Worm (Caenorhabditis elegans) whole organism, early embryonic: ENCODE measurements around the gene W02B12.11.
A peak's percentile ranks its signal among the peaks of the same experiment; 100 is the strongest.

Source experiments
- B0310.2 ChIP-seq: sonication (generic microtip); optimal IDR thresholded peaks from 2 replicates; lab custom pipeline; 2016; ENCODE audit warnings: mild to moderate bottlenecking, missing genetic modification characterization, missing compliant biosample characterization
- F13C5.2 ChIP-seq: sonication (generic microtip); optimal IDR thresholded peaks from 2 replicates; lab custom pipeline; 2017; ENCODE audit warnings: mild to moderate bottlenecking, missing genetic modification characterization, inconsistent platforms, missing compliant biosample characterization
- aly-1 ChIP-seq: sonication (generic microtip); optimal IDR thresholded peaks from 2 replicates; lab custom pipeline; 2016; ENCODE audit warnings: missing genetic modification characterization, missing compliant biosample characterization
- ama-1 ChIP-seq: fragments of 150-350 bp; optimal IDR thresholded peaks from 2 replicates; lab custom pipeline; 2014
- ceh-13 ChIP-seq: fragments of 200-800 bp; sonication (Bioruptor generic); optimal IDR thresholded peaks from 2 replicates; lab custom pipeline; 2018; ENCODE audit warnings: mild to moderate bottlenecking, missing genetic modification characterization, missing compliant biosample characterization
- ceh-36 ChIP-seq: sonication (generic microtip); optimal IDR thresholded peaks from 2 replicates; lab custom pipeline; 2016; ENCODE audit warnings: missing genetic modification characterization, inconsistent platforms, missing compliant biosample characterization
- ets-7 ChIP-seq: sonication (generic microtip); optimal IDR thresholded peaks from 2 replicates; lab custom pipeline; 2016; ENCODE audit warnings: missing genotype, missing genetic modification characterization, missing compliant biosample characterization
- flt-1 ChIP-seq: fragments of 200-800 bp; sonication (Bioruptor generic); IDR thresholded peaks from 2 replicates; pipeline ENCODE4 v1.3.6; 2022; ENCODE audit warnings: missing genetic modification characterization, missing compliant biosample characterization
- hmbx-1 ChIP-seq: sonication (generic microtip); optimal IDR thresholded peaks from 2 replicates; lab custom pipeline; 2016; ENCODE audit warnings: mild to moderate bottlenecking, missing genetic modification characterization, missing compliant biosample characterization
- hmg-4 ChIP-seq: fragments of 200-800 bp; sonication (Bioruptor generic); optimal IDR thresholded peaks from 2 replicates; lab custom pipeline; 2018; ENCODE audit warnings: mild to moderate bottlenecking, missing genetic modification characterization, missing compliant biosample characterization
- hnd-1 ChIP-seq: sonication (generic microtip); optimal IDR thresholded peaks from 2 replicates; lab custom pipeline; 2016; ENCODE audit warnings: missing genetic modification characterization, missing compliant biosample characterization
- pes-1 ChIP-seq: fragments of 200-800 bp; sonication (Bioruptor generic); IDR thresholded peaks from 2 replicates; pipeline ENCODE4 v1.3.6; 2022; ENCODE audit warnings: missing genetic modification reagents, missing genetic modification characterization, missing compliant biosample characterization
- scrt-1 ChIP-seq: fragments of 200-800 bp; sonication (Bioruptor generic); IDR thresholded peaks from 2 replicates; pipeline ENCODE4 v1.3.6; 2022; ENCODE audit warnings: missing genetic modification characterization, missing compliant biosample characterization
- sea-1 ChIP-seq: fragments of 200-800 bp; sonication (Bioruptor generic); conservative IDR thresholded peaks from 2 replicates; pipeline ENCODE4 v1.3.6; 2022; ENCODE audit warnings: missing genetic modification characterization, missing compliant biosample characterization
- tbx-11 ChIP-seq: fragments of 200-800 bp; sonication (Bioruptor generic); IDR thresholded peaks from 2 replicates; pipeline ENCODE4 v1.3.6; 2022; ENCODE audit warnings: missing genetic modification characterization, missing compliant biosample characterization
- tbx-37 ChIP-seq: fragments of 200-800 bp; sonication (Bioruptor generic); conservative IDR thresholded peaks from 2 replicates; pipeline ENCODE4 v1.3.6; 2022; ENCODE audit warnings: missing genetic modification reagents, missing genetic modification characterization, missing compliant biosample characterization
- tra-4 ChIP-seq: sonication (generic microtip); optimal IDR thresholded peaks from 2 replicates; lab custom pipeline; 2017; ENCODE audit warnings: missing genetic modification characterization, missing compliant biosample characterization

W02B12.11 gene

ce11 chrII:11452498-11453005 lies 21.1 kb upstream of the W02B12.11 start, which contains the start of gene rsp-2:
Gene rsp-2, minus strand, starts transcription at chrII:11452955.
- TF ChIP-seq ceh-36 (tag; lab: Kevin White, UChicago) (no peak), tbx-11 (GFP tag; lab: Robert Waterston, UW) (no peak), hmg-4 (GFP tag; lab: Kevin White, UChicago) (no peak), tbx-37 (no peak), flt-1 (GFP tag; lab: Robert Waterston, UW) (no peak), ama-1 (lab: Kevin White, UChicago) (no peak), sea-1 (GFP tag; lab: Robert Waterston, UW) (no peak), aly-1 (no peak), F13C5.2 (tag; lab: Kevin White, UChicago) (no peak), pes-1 (GFP tag; lab: Robert Waterston, UW) (no peak), ceh-13 (GFP tag; lab: Kevin White, UChicago) (no peak), tra-4 (tag; lab: Kevin White, UChicago) (no peak), hmbx-1 (tag; lab: Kevin White, UChicago) (no peak), ets-7 (tag; lab: Kevin White, UChicago) (no peak), B0310.2 (tag; lab: Kevin White, UChicago) (no peak), scrt-1 (GFP tag; lab: Robert Waterston, UW) (no peak), hnd-1 (tag; lab: Kevin White, UChicago) (no peak)

DNA sequence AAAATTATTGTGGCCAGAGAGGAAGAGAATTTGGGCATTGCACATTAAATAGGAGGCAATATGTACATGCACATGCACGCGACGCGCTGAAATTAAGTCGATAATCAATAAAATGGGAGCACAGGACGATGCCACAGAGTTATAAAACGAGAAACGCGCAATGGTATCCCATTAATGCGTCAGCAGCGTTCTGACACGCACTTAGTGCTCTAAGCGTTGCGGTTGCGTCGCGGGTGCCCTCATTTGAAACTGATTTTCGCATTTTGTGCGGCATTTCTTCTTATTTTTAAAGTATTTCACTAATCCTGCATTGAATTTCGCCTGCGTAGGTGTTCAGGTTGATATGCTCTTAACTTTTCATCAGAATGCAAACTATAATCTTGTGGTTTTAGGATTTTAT lies 20.6 kb upstream of the W02B12.11 start, which contains the start of gene rsp-1:
TSS of gene rsp-1 (plus strand) at position 338 of the 400 bp plus-strand sequence.
- TF ChIP-seq scrt-1 (GFP tag; lab: Robert Waterston, UW): peak; percentile 48; the same call in 1 of the 2 replicates
- TF ChIP-seq ceh-36 (tag; lab: Kevin White, UChicago): peak; percentile 62
- no peak for TF ChIP-seq sea-1 (GFP tag; lab: Robert Waterston, UW)
- TF ChIP-seq pes-1 (GFP tag; lab: Robert Waterston, UW): peak; percentile 54; the same call in 1 of the 2 replicates
- TF ChIP-seq tra-4 (tag; lab: Kevin White, UChicago): peak; percentile 30
- TF ChIP-seq F13C5.2 (tag; lab: Kevin White, UChicago): peak; percentile 4
- TF ChIP-seq hmbx-1 (tag; lab: Kevin White, UChicago): no peak
- peak; percentile 73 for TF ChIP-seq aly-1
- 0 out of 2 replicates have a peak, but pooled peaks have one; percentile 8 for TF ChIP-seq tbx-37
- no peak for TF ChIP-seq B0310.2 (tag; lab: Kevin White, UChicago)
- TF ChIP-seq ceh-13 (GFP tag; lab: Kevin White, UChicago): no peak
- peak; percentile 55 for TF ChIP-seq hmg-4 (GFP tag; lab: Kevin White, UChicago)
- no peak for TF ChIP-seq ets-7 (tag; lab: Kevin White, UChicago)
- no peak for TF ChIP-seq tbx-11 (GFP tag; lab: Robert Waterston, UW)
- no peak for TF ChIP-seq flt-1 (GFP tag; lab: Robert Waterston, UW)
- no peak for TF ChIP-seq hnd-1 (tag; lab: Kevin White, UChicago)
- no peak for TF ChIP-seq ama-1 (lab: Kevin White, UChicago)

DNA sequence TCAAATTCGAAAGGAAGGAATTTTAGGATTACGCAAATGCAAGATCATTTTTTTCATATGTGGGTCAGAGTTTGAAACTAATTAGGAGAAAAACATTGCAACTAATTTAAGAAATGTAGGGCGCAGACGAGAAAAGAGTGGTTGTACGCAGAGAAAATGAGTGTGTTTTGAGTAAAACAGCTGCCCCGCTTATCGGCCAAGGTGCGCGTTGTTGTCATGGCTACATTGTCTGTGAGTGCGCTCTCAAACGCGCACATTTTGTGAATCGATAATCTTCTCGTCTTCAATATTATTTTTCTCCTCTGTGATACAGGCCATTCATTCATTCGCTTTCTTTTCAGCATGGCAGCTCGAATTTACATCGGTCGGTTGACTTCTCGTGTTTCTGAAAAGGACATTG lies 20.0 kb upstream of the W02B12.11 start:
- TF ChIP-seq hmbx-1 (tag; lab: Kevin White, UChicago) (no peak), flt-1 (GFP tag; lab: Robert Waterston, UW) (no peak), F13C5.2 (tag; lab: Kevin White, UChicago) (no peak), ama-1 (lab: Kevin White, UChicago) (no peak), ets-7 (tag; lab: Kevin White, UChicago) (no peak), aly-1 (no peak)

DNA sequence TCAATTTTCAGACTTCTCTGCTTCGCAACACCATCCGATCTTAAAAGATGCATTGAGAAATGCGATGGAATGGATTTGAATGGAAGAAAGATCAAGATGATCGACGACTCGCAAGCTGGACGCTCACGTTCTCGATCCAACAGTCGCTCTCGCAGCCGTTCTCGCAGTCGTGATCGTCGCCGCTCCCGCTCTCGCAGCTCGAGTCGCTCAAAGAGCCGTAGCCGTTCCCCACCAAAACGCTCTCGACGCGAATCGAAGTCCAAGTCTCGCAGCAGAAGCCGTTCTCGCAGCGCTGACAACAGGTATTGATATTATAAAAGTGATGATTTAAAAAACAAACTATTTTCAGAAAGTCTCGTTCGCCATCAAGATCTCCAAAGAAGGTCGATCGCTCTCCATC lies 18.5 kb upstream of the W02B12.11 start:
- TF ChIP-seq pes-1 (GFP tag; lab: Robert Waterston, UW): no peak
- no peak for TF ChIP-seq hmg-4 (GFP tag; lab: Kevin White, UChicago)
- TF ChIP-seq aly-1: no peak
- TF ChIP-seq B0310.2 (tag; lab: Kevin White, UChicago): no peak
- no peak for TF ChIP-seq flt-1 (GFP tag; lab: Robert Waterston, UW)
- no peak for TF ChIP-seq tra-4 (tag; lab: Kevin White, UChicago)
- TF ChIP-seq hnd-1 (tag; lab: Kevin White, UChicago): no peak
- TF ChIP-seq scrt-1 (GFP tag; lab: Robert Waterston, UW): no peak
- no peak for TF ChIP-seq sea-1 (GFP tag; lab: Robert Waterston, UW)
- TF ChIP-seq ceh-36 (tag; lab: Kevin White, UChicago): no peak
- no peak for TF ChIP-seq F13C5.2 (tag; lab: Kevin White, UChicago)
- no peak for TF ChIP-seq ets-7 (tag; lab: Kevin White, UChicago)
- no peak for TF ChIP-seq tbx-11 (GFP tag; lab: Robert Waterston, UW)

DNA sequence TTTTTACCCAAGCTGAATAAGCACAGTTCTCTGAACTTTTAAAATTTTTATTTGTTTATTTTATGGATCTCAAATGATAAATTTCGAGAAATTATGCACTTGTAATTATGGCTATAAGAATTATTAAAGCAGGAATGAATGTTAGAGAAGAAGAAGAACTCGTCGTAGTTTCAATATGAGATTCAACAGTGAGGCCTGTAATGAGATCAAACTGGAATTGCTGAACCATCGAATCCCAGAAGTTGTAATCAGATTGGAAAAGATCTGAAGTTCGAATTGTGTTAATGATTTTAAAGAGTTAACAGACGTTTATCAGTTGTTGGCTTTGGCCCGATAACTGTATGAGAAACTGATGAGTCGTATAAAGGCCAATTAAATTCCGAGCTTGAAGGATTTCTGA lies 17.9 kb upstream of the W02B12.11 start:
- TF ChIP-seq tra-4 (tag; lab: Kevin White, UChicago) (no peak), sea-1 (GFP tag; lab: Robert Waterston, UW) (no peak), B0310.2 (tag; lab: Kevin White, UChicago) (no peak), aly-1 (no peak), scrt-1 (GFP tag; lab: Robert Waterston, UW) (no peak), hmbx-1 (tag; lab: Kevin White, UChicago) (no peak), ceh-13 (GFP tag; lab: Kevin White, UChicago) (no peak)

DNA sequence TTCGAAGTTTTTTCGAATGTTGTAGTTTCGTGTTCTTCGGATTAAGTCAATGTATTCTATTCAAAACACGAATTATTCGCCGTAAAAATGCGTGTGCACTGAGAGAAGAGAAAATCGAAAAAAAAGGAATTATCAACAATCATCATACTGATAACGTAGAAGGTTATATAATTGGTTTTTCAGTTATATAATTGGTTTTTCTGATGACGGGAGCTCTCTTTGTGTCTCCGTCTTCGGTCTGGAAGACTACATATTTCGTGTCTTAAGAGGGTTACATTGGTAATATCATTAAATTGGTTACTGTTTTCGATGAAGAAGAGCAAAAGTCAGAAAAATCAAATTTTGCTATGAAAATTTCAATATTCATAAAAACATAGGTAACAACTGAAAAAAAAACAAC lies 13.8 kb upstream of the W02B12.11 start:
- TF ChIP-seq flt-1 (GFP tag; lab: Robert Waterston, UW): no peak
- no peak for TF ChIP-seq hmg-4 (GFP tag; lab: Kevin White, UChicago)
- no peak for TF ChIP-seq scrt-1 (GFP tag; lab: Robert Waterston, UW)
- no peak for TF ChIP-seq B0310.2 (tag; lab: Kevin White, UChicago)
- no peak for TF ChIP-seq hmbx-1 (tag; lab: Kevin White, UChicago)
- no peak for TF ChIP-seq tbx-37
- no peak for TF ChIP-seq ceh-13 (GFP tag; lab: Kevin White, UChicago)
- TF ChIP-seq ets-7 (tag; lab: Kevin White, UChicago): no peak
- no peak for TF ChIP-seq hnd-1 (tag; lab: Kevin White, UChicago)
- TF ChIP-seq sea-1 (GFP tag; lab: Robert Waterston, UW): no peak
- TF ChIP-seq F13C5.2 (tag; lab: Kevin White, UChicago): no peak
- no peak for TF ChIP-seq tra-4 (tag; lab: Kevin White, UChicago)
- TF ChIP-seq pes-1 (GFP tag; lab: Robert Waterston, UW): no peak
- no peak for TF ChIP-seq ceh-36 (tag; lab: Kevin White, UChicago)
- TF ChIP-seq tbx-11 (GFP tag; lab: Robert Waterston, UW): no peak
- TF ChIP-seq aly-1: no peak
- TF ChIP-seq ama-1 (lab: Kevin White, UChicago): no peak
